Worm (Caenorhabditis elegans) whole organism, midembryonic: ENCODE data around the gene C09B9.7.
"Not testable (repeated sequence)": the region's sequence is repeated elsewhere in the genome, so short reads cannot be mapped to it uniquely, and the experiment has no call there.

Experiments used
- T22C8.4 ChIP-seq: fragments of 200-800 bp; sonication (Bioruptor generic); IDR thresholded peaks from 2 replicates; pipeline ENCODE4 v1.3.6; 2022; ENCODE audit warnings: missing genetic modification characterization, missing compliant biosample characterization
- cog-1 ChIP-seq: sonication (generic microtip); optimal IDR thresholded peaks from 2 replicates; lab custom pipeline; 2016; ENCODE audit warnings: missing genetic modification characterization, missing compliant biosample characterization
- flt-1 ChIP-seq: fragments of 200-800 bp; sonication (Bioruptor generic); IDR thresholded peaks from 2 replicates; pipeline ENCODE4 v1.3.6; 2022; ENCODE audit warnings: missing genetic modification characterization, missing compliant biosample characterization
- klf-2 ChIP-seq: fragments of 200-800 bp; sonication (Bioruptor generic); conservative IDR thresholded peaks from 2 replicates; pipeline ENCODE4 v1.3.6; 2022; ENCODE audit warnings: missing genetic modification reagents, missing genetic modification characterization, missing compliant biosample characterization
- tab-1 ChIP-seq: fragments of 200-800 bp; sonication (Bioruptor generic); IDR thresholded peaks from 2 replicates; pipeline ENCODE4 v1.3.6; 2022; ENCODE audit warnings: missing genetic modification characterization, missing compliant biosample characterization
- ztf-23 ChIP-seq: fragments of 200-800 bp; sonication (Bioruptor generic); IDR thresholded peaks from 2 replicates; pipeline ENCODE4 v1.3.6; 2022; ENCODE audit warnings: missing genetic modification reagents, missing genetic modification characterization, missing compliant biosample characterization
- ztf-29 ChIP-seq: fragments of 200-800 bp; sonication (Bioruptor generic); IDR thresholded peaks from 2 replicates; pipeline ENCODE4 v1.3.6; 2022; ENCODE audit warnings: missing genetic modification reagents, missing genetic modification characterization, missing compliant biosample characterization

- not testable (repeated sequence) for TF ChIP-seq flt-1 (GFP tag; lab: Robert Waterston, UW); T22C8.4 (GFP tag; lab: Robert Waterston, UW); klf-2 (GFP tag; lab: Robert Waterston, UW); ztf-29 (GFP tag; lab: Robert Waterston, UW); cog-1; ztf-23 (GFP tag; lab: Robert Waterston, UW)
- 0 out of 2 replicates have a peak, but pooled peaks have one; percentile 9 for TF ChIP-seq tab-1
Measured at ce11 chrIV:5017075-5017474, 43.8 kb downstream of the C09B9.7 start, which contains the start of gene T28H11.7.
